Fruit fly (Drosophila melanogaster) S2 (cell line): ENCODE data around the gene SdhC.

Experiments
- CG8478 ChIP-seq: fragments of >200 bp; optimal IDR thresholded peaks from 2 replicates; lab custom pipeline; 2018
- CTCF ChIP-seq, 2 experiments: fragments of >200 bp; optimal IDR thresholded peaks; 2 replicates each; lab custom pipeline; 2018

DNA sequence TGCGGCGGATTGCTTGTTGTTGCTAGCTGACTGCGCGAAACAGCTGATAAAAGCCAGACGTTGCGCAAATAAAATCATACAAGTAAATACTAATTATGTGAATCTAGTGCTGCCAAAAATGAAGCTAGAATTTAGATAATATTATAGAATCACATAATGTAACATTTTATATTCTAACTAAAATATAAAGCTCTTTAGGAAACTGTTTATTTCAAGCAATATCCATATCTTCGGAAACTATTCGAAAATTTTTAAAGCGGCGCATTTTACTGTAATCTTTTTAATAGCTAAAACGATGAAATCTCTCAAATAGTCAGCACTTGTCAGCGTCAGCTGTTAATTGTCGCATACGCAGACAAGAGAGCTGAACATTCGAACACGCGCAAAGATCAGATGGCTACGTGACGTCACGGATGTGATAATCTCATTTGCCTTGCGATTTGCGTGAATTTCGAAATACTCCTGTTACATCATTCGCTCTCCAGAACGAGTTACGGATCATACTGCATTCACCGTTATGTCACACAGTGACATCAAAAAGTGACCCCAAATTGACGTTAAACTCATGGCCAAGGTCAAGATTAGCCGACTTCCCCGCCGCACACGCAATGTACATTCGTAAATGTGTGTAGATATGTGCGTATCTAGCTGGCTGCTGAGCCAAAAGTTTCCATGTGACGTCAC lies 33.5 kb upstream of the SdhC start:
- TF ChIP-seq CG8478 (no peak), CTCF (optimal IDR thresholded peaks at IDR 0.05; lab: Kevin White, UChicago) (no peak)
